Fruit fly (Drosophila melanogaster) whole organism, embryonic: ENCODE results near the gene AlaRS.

ENCODE experiments used
- BEAF-32 ChIP-seq: fragments of 200-800 bp; sonication (Bioruptor generic); optimal IDR thresholded peaks from 3 replicates; lab custom pipeline; 2017; ENCODE audit warnings: missing biosample characterization, missing genetic modification characterization, mild to moderate bottlenecking, moderate library complexity, missing genetic modification reagents
- CG10209 ChIP-seq: fragments of 200-800 bp; sonication (Bioruptor generic); optimal IDR thresholded peaks from 3 replicates; lab custom pipeline; 2017; ENCODE audit warnings: missing biosample characterization, mild to moderate bottlenecking, missing genetic modification characterization, missing genetic modification reagents
- CG11560 ChIP-seq: fragments of 200-800 bp; sonication (Bioruptor generic); IDR thresholded peaks from 3 replicates; pipeline ENCODE4 v1.3.6; 2022; ENCODE audit warnings: missing biosample characterization, missing genetic modification characterization
- CG12659 ChIP-seq: fragments of 200-800 bp; sonication (Bioruptor generic); optimal IDR thresholded peaks from 3 replicates; lab custom pipeline; 2017; ENCODE audit warnings: mild to moderate bottlenecking, missing biosample characterization, missing genetic modification reagents, missing genetic modification characterization
- CG1602 ChIP-seq: fragments of 200-800 bp; sonication (Bioruptor generic); optimal IDR thresholded peaks from 3 replicates; lab custom pipeline; 2016; ENCODE audit warnings: missing biosample characterization, missing genetic modification characterization
- CG17361 ChIP-seq: fragments of 200-800 bp; sonication (Bioruptor generic); IDR thresholded peaks from 3 replicates; pipeline ENCODE4 v1.3.6; 2022; ENCODE audit warnings: missing biosample characterization, missing genetic modification characterization
- CG17612 ChIP-seq: fragments of 200-800 bp; sonication (Bioruptor generic); IDR thresholded peaks from 2 replicates; pipeline ENCODE4 v1.3.6; 2022; ENCODE audit warnings: missing biosample characterization, missing genetic modification characterization
- CG18011 ChIP-seq: fragments of 200-800 bp; sonication (Bioruptor generic); optimal IDR thresholded peaks from 2 replicates; lab custom pipeline; 2017; ENCODE audit warnings: missing biosample characterization, missing genetic modification characterization, mild to moderate bottlenecking, moderate library complexity, missing genotype
- CG18476 ChIP-seq: fragments of 200-800 bp; sonication (Bioruptor generic); optimal IDR thresholded peaks from 2 replicates; lab custom pipeline; 2016; ENCODE audit warnings: missing biosample characterization, mild to moderate bottlenecking, missing genetic modification characterization
- CG18599 ChIP-seq: fragments of 200-800 bp; sonication (Bioruptor generic); optimal IDR thresholded peaks from 3 replicates; lab custom pipeline; 2017; ENCODE audit warnings: missing biosample characterization, missing genetic modification characterization, mild to moderate bottlenecking, moderate library complexity, missing genetic modification reagents
- CG33213 ChIP-seq: fragments of 200-800 bp; sonication (Bioruptor generic); optimal IDR thresholded peaks from 3 replicates; lab custom pipeline; 2016; ENCODE audit warnings: missing biosample characterization, missing genetic modification characterization
- CG34422 ChIP-seq: fragments of 200-800 bp; sonication (Bioruptor generic); IDR thresholded peaks from 3 replicates; pipeline ENCODE4 v1.3.6; 2022; ENCODE audit warnings: missing biosample characterization, missing genetic modification characterization
- CG3847 ChIP-seq: fragments of 200-800 bp; sonication (Bioruptor generic); IDR thresholded peaks from 2 replicates; pipeline ENCODE4 v1.3.6; 2022; ENCODE audit warnings: missing biosample characterization, missing genetic modification characterization
- CG6272 ChIP-seq: fragments of 200-800 bp; sonication (Bioruptor generic); IDR thresholded peaks from 2 replicates; pipeline ENCODE4 v1.3.6; 2022; ENCODE audit warnings: missing biosample characterization, missing genetic modification characterization
- CG7839 ChIP-seq: fragments of 200-800 bp; sonication (Bioruptor generic); optimal IDR thresholded peaks from 3 replicates; lab custom pipeline; 2018; ENCODE audit warnings: missing biosample characterization, mild to moderate bottlenecking, missing genetic modification characterization, moderate library complexity
- CG8388 ChIP-seq: fragments of 200-800 bp; sonication (Bioruptor generic); optimal IDR thresholded peaks from 2 replicates; lab custom pipeline; 2019; ENCODE audit warnings: missing biosample characterization, mild to moderate bottlenecking, missing genetic modification characterization, moderate library complexity
- CG8944 ChIP-seq: fragments of 200-800 bp; sonication (Bioruptor generic); optimal IDR thresholded peaks from 3 replicates; lab custom pipeline; 2016; ENCODE audit warnings: missing biosample characterization, missing genetic modification characterization
- CG9817 ChIP-seq: fragments of 200-800 bp; sonication (Bioruptor generic); optimal IDR thresholded peaks from 2 replicates; lab custom pipeline; 2018; ENCODE audit warnings: missing biosample characterization, mild to moderate bottlenecking, missing genetic modification characterization, moderate library complexity
- CTCF ChIP-seq: fragments of 200-800 bp; sonication (Bioruptor generic); optimal IDR thresholded peaks from 2 replicates; lab custom pipeline; 2017; ENCODE audit warnings: missing biosample characterization, mild to moderate bottlenecking, missing genetic modification characterization, moderate library complexity
- CoRest ChIP-seq: fragments of 200-800 bp; sonication (Bioruptor generic); optimal IDR thresholded peaks from 3 replicates; lab custom pipeline; 2018; ENCODE audit warnings: missing biosample characterization, mild to moderate bottlenecking, missing genetic modification characterization, moderate library complexity
- CrebB ChIP-seq: fragments of 200-800 bp; sonication (Bioruptor generic); optimal IDR thresholded peaks from 3 replicates; lab custom pipeline; 2018; ENCODE audit warnings: missing biosample characterization, mild to moderate bottlenecking, missing genetic modification characterization
- D19A ChIP-seq: fragments of 200-800 bp; optimal IDR thresholded peaks from 3 replicates; lab custom pipeline; 2019; ENCODE audit warnings: missing biosample characterization, mild to moderate bottlenecking, missing genetic modification characterization, moderate library complexity
- Eip74EF ChIP-seq, 2 experiments: fragments of 200-800 bp in 1 of 2; fragments of >200 bp in 1 of 2; sonication (Bioruptor generic) in 1 of 2; optimal IDR thresholded peaks; 2 replicates each; lab custom pipeline; 2017 to 2019; ENCODE audit warnings: missing biosample characterization in 2 of 2, missing genetic modification characterization in 2 of 2, mild to moderate bottlenecking in 1 of 2, moderate library complexity in 1 of 2
- Fer3 ChIP-seq: fragments of 200-800 bp; sonication (Bioruptor generic); optimal IDR thresholded peaks from 2 replicates; lab custom pipeline; 2018; ENCODE audit warnings: missing biosample characterization, mild to moderate bottlenecking, missing genetic modification characterization, moderate library complexity
- Lim3 ChIP-seq: fragments of 200-800 bp; sonication (Bioruptor generic); IDR thresholded peaks from 2 replicates; pipeline ENCODE4 v1.3.6; 2022; ENCODE audit warnings: missing biosample characterization, missing genetic modification characterization
- MBD-R2 ChIP-seq: fragments of 200-800 bp; sonication (Bioruptor generic); IDR thresholded peaks from 2 replicates; pipeline ENCODE4 v1.3.6; 2022; ENCODE audit warnings: missing biosample characterization, missing genetic modification characterization
- Meics ChIP-seq: fragments of 200-800 bp; sonication (Bioruptor generic); optimal IDR thresholded peaks from 2 replicates; lab custom pipeline; 2017; ENCODE audit warnings: missing biosample characterization, mild to moderate bottlenecking, missing genetic modification characterization
- NfI ChIP-seq: fragments of 200-800 bp; sonication (Bioruptor generic); optimal IDR thresholded peaks from 3 replicates; lab custom pipeline; 2018; ENCODE audit warnings: missing biosample characterization, mild to moderate bottlenecking, missing genetic modification characterization, moderate library complexity
- Six4 ChIP-seq: fragments of 200-800 bp; sonication (Bioruptor generic); optimal IDR thresholded peaks from 2 replicates; lab custom pipeline; 2016; ENCODE audit warnings: missing biosample characterization, missing genetic modification characterization
- Sox102F ChIP-seq: fragments of 200-800 bp; sonication (Bioruptor generic); optimal IDR thresholded peaks from 2 replicates; lab custom pipeline; 2018; ENCODE audit warnings: missing biosample characterization, mild to moderate bottlenecking, missing genetic modification characterization, moderate library complexity
- Usf ChIP-seq: fragments of 200-800 bp; sonication (Bioruptor generic); optimal IDR thresholded peaks from 2 replicates; lab custom pipeline; 2017; ENCODE audit warnings: missing genotype, missing biosample characterization, missing genetic modification characterization
- Vsx1 ChIP-seq: fragments of 200-800 bp; sonication (Bioruptor generic); optimal IDR thresholded peaks from 2 replicates; lab custom pipeline; 2017; ENCODE audit warnings: missing biosample characterization, mild to moderate bottlenecking, missing genetic modification characterization, missing genetic modification reagents
- Xrp1 ChIP-seq: fragments of 200-800 bp; sonication (Bioruptor generic); IDR thresholded peaks from 2 replicates; pipeline ENCODE4 v1.3.6; 2022; ENCODE audit warnings: missing biosample characterization, missing genetic modification characterization
- az2 ChIP-seq: fragments of 200-800 bp; sonication (Bioruptor generic); optimal IDR thresholded peaks from 3 replicates; lab custom pipeline; 2016; ENCODE audit warnings: missing biosample characterization, missing genetic modification characterization
- cg ChIP-seq: fragments of 200-800 bp; sonication (Bioruptor generic); optimal IDR thresholded peaks from 3 replicates; lab custom pipeline; 2019; ENCODE audit warnings: missing biosample characterization, mild to moderate bottlenecking, missing genetic modification characterization, moderate library complexity
- dm ChIP-seq: fragments of 200-800 bp; sonication (Bioruptor generic); optimal IDR thresholded peaks from 3 replicates; lab custom pipeline; 2016; ENCODE audit warnings: missing biosample characterization, missing genetic modification characterization
- dmrt11E ChIP-seq: fragments of 200-800 bp; sonication (Bioruptor generic); optimal IDR thresholded peaks from 3 replicates; lab custom pipeline; 2018; ENCODE audit warnings: missing biosample characterization, mild to moderate bottlenecking, missing genetic modification characterization, moderate library complexity
- dpn ChIP-seq, 2 experiments: fragments of 200-800 bp; sonication (Bioruptor generic); optimal IDR thresholded peaks; 3 replicates each; lab custom pipeline; 2016; ENCODE audit warnings: missing biosample characterization in 2 of 2, missing genetic modification characterization in 2 of 2
- jing ChIP-seq: fragments of 200-800 bp; sonication (Bioruptor generic); optimal IDR thresholded peaks from 2 replicates; lab custom pipeline; 2018; ENCODE audit warnings: missing biosample characterization, mild to moderate bottlenecking, missing genetic modification characterization
- mld ChIP-seq: fragments of 200-800 bp; sonication (Bioruptor generic); IDR thresholded peaks from 3 replicates; pipeline ENCODE4 v1.3.6; 2022; ENCODE audit warnings: missing biosample characterization, missing genetic modification characterization; ENCODE audit not compliant: partially characterized antibody
- nau ChIP-seq: fragments of 200-800 bp; sonication (Bioruptor generic); optimal IDR thresholded peaks from 3 replicates; lab custom pipeline; 2017; ENCODE audit warnings: missing biosample characterization, mild to moderate bottlenecking, missing genetic modification characterization, missing genetic modification reagents
- nmo ChIP-seq: fragments of 200-800 bp; sonication (Bioruptor generic); optimal IDR thresholded peaks from 2 replicates; lab custom pipeline; 2018; ENCODE audit warnings: missing biosample characterization, mild to moderate bottlenecking, missing genetic modification characterization, moderate library complexity
- sd ChIP-seq: fragments of 200-800 bp; sonication (Bioruptor generic); optimal IDR thresholded peaks from 3 replicates; lab custom pipeline; 2018; ENCODE audit warnings: missing biosample characterization, mild to moderate bottlenecking, missing genetic modification characterization, moderate library complexity
- sim ChIP-seq: fragments of 200-800 bp; sonication (Bioruptor generic); IDR thresholded peaks from 2 replicates; pipeline ENCODE4 v1.3.6; 2022; ENCODE audit warnings: missing biosample characterization, missing genetic modification characterization
- slbo ChIP-seq: fragments of 200-800 bp; sonication (Bioruptor generic); IDR thresholded peaks from 2 replicates; pipeline ENCODE4 v1.3.6; 2022; ENCODE audit warnings: missing biosample characterization, missing genetic modification characterization
- sqz ChIP-seq: fragments of 200-800 bp; sonication (Bioruptor generic); optimal IDR thresholded peaks from 3 replicates; lab custom pipeline; 2018; ENCODE audit warnings: missing biosample characterization, mild to moderate bottlenecking, missing genetic modification characterization
- stwl ChIP-seq: fragments of 200-800 bp; sonication (Bioruptor generic); optimal IDR thresholded peaks from 3 replicates; lab custom pipeline; 2018; ENCODE audit warnings: missing biosample characterization, mild to moderate bottlenecking, missing genetic modification characterization, moderate library complexity
- yki ChIP-seq: fragments of >200 bp; optimal IDR thresholded peaks from 3 replicates; lab custom pipeline; 2018
- zen2 ChIP-seq: fragments of 200-800 bp; sonication (Bioruptor generic); IDR thresholded peaks from 3 replicates; pipeline ENCODE4 v1.3.6; 2022; ENCODE audit warnings: missing biosample characterization, missing genetic modification characterization; ENCODE audit not compliant: partially characterized antibody

AlaRS gene

DNA sequence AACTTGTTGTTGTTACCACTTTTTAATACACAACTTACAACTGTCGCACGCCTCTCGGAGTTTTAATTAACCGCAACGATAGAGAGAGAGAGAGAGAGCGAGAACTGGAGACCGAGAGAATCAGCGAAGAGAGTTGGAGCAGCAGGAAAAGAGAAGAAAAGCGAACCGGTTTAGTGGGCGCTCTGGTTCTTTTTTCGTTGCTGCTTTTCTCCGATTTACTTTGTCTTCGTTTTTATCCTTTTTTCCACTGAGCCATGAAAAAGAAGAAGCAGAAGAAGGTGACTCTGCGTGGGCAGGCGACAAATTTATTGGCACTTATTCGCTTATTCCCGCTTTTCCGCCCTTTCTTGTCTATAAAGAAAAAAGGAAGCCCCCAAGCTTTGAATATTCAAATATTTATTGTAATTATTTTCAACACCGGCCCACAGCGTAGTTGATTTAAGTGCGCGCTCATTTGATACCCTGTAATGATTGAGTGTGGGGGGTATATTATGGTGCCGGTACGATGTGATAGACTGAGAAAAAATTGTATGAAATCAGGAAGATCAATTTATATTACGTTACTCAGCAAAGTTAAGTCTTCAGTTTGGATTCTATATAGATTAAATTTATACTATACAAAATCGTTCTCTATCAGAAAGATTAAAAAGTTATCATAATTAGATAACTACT, 38.8 kb upstream of the AlaRS start (continued):
- TF ChIP-seq CG10209 (GFP tag; lab: Kevin White, UChicago) (no peak), Xrp1 (GFP tag; lab: Robert Waterston, UW) (no peak), slbo (no peak), CG18476 (no peak), zen2 (GFP tag; lab: Robert Waterston, UW) (no peak), Usf (GFP tag; lab: Kevin White, UChicago) (no peak), CG18599 (GFP tag; lab: Kevin White, UChicago) (no peak), CG33213 (GFP tag; lab: Kevin White, UChicago) (no peak), BEAF-32 (no peak), Eip74EF (GFP tag; optimal IDR thresholded peaks at IDR 0.05; lab: Kevin White, UChicago) (no peak), D19A (tag; lab: Kevin White, UChicago) (no peak), CrebB (tag; lab: Kevin White, UChicago) (no peak), Meics (GFP tag; lab: Kevin White, UChicago) (no peak), CG7839 (tag; lab: Kevin White, UChicago) (peak; percentile 7), yki (lab: Kevin White, UChicago) (peak; percentile 14), az2 (peak; percentile 5), sim (no peak), NfI (no peak), CG1602 (GFP tag; lab: Kevin White, UChicago) (no peak), jing (no peak), Six4 (GFP tag; lab: Kevin White, UChicago) (no peak), CG34422 (GFP tag; lab: Robert Waterston, UW) (no peak), CoRest (tag; lab: Kevin White, UChicago) (peak; percentile 16), nau (GFP tag; lab: Kevin White, UChicago) (no peak), CG8944 (GFP tag; lab: Kevin White, UChicago) (no peak), CG17612 (GFP tag; lab: Robert Waterston, UW) (no peak), CG3847 (no peak), CG6272 (GFP tag; lab: Robert Waterston, UW) (no peak)

DNA sequence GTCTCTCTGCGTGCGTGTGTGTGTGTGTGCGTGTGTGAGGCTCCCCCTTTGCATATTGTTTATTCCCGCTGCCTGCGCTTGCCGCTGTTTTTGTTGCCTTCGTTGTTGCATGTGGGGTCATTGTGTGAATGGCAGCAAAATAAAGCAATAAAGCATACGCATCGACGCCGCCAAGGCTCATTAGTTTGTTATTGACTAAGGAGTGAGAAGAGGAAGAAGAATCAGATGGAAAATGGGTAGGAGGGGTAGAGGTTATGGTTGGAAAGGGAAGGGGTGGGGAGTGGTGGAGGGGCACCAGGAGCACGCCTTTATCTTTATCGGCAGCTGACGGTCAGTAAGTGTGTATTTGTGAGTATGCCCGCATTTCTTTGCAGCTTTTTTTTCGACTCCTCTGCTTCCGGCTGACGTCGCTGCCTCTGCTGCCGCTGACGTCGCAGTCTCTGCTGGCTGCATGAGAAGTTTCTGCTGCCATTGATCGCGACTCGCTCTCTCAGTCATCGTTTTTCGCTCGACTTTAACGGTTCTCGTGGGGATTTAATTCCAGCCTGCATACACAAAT, 37.9 kb upstream of the AlaRS start:
- TF ChIP-seq jing (no peak), Fer3 (no peak), MBD-R2 (GFP tag; lab: Robert Waterston, UW) (no peak), CG11560 (tag; lab: Robert Waterston, UW) (no peak), nmo (GFP tag; lab: Kevin White, UChicago) (no peak), Eip74EF (GFP tag; optimal IDR thresholded peaks at IDR 0.05; lab: Kevin White, UChicago) (no peak), CG8944 (GFP tag; lab: Kevin White, UChicago) (no peak), sqz (peak; percentile 53), CG18011 (GFP tag; lab: Kevin White, UChicago) (no peak), dm (no peak), cg (GFP tag; lab: Kevin White, UChicago) (peak; percentile 68), CG6272 (GFP tag; lab: Robert Waterston, UW) (no peak), CG17361 (GFP tag; lab: Robert Waterston, UW) (no peak), Sox102F (GFP tag; lab: Kevin White, UChicago) (no peak), CG8388 (GFP tag; lab: Kevin White, UChicago) (no peak), CTCF (GFP tag; lab: Kevin White, UChicago) (no peak), dpn (GFP tag; optimal IDR thresholded peaks at IDR 0.05; lab: Kevin White, UChicago) (no peak), CG9817 (no peak), NfI (no peak), sd (tag; lab: Kevin White, UChicago) (peak; percentile 29), stwl (no peak), Lim3 (no peak), mld (GFP tag; lab: Robert Waterston, UW) (no peak), dmrt11E (no peak), Vsx1 (no peak), CG12659 (GFP tag; lab: Kevin White, UChicago) (no peak)
